Worm (Caenorhabditis elegans): ENCODE measurements around the gene Y57A10A.2.
"Not testable (repeated sequence)": the region's sequence is repeated elsewhere in the genome, so short reads cannot be mapped to it uniquely, and the experiment has no call there.

DNA sequence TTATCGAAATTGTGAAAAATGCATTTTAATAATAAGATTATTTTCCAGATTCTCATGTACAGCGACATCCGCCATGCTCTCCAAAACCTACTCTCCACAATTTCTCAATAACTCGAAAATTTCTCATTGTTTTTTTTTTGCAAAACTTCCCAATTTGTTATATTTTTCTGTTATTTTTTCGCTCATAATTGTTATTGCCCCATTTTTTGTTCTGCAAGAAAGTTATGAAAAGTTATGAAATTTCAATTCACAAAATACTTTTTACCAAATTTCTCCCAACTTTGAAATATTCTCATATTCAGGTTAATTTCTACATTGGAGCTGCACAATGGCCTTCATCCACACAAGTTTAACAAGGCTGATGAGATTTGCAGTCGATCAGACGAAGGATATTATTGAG, 4.2 kb downstream of the Y57A10A.2 start, which contains the start of gene Y57A10A.4:
- TF ChIP-seq nhr-76 (tag; optimal IDR thresholded peaks at IDR 0.05); nhr-28 (tag; optimal IDR thresholded peaks at IDR 0.05); mep-1 (tag; optimal IDR thresholded peaks at IDR 0.05); grh-1 (GFP tag; IDR thresholded peaks at IDR 0.05): not testable (repeated sequence)
